Worm (Caenorhabditis elegans): ENCODE results near the gene C42D4.3.

The C42D4.3 gene

DNA sequence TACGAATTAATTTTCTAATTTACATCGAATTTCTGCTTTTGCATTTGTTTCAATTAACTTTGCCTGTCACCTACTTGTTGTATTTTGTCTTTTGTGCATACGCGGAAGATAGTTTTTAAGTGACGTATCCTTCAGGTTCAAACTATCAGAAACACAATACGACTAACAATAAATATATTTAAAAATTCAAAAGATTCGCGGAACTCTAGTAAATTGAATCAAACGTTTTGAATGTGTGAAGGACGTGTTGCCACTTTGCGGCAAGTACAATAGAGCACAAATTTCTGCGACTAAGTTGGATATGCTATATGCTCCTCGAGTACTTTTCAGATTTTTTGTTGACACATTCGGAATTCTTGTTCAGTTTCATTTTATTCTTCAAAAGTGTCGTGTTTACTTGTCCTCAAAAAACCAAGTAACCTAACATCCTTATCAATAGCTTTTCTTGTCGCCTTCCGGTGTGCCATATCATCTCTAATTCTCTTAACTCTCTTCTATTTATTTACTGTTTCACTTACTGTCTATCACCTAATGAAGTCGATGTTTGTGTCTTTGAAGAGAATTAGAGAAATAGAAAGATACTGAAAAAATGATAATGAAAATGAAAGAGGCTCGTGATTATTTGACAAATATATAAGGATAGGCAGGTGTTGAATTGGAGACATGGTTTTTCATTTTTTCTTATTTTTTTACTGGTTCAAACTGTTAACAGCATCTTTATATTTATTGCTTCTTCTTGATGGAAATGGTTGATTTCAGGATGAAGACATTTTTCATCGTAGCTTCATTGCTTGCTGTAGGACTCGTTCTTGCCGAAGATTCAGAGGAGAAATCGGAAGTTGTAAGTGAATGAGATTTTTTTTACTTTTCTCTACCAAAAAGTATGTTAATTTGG, 9.7 kb downstream of the C42D4.3 start, which contains the start of gene srlf-7:
Gene srlf-7 (plus strand): TSS at position 760 of the 895 bp plus-strand sequence.
- TF ChIP-seq hlh-13 (GFP tag; optimal IDR thresholded peaks at IDR 0.05): no peak
- peak; percentile 27 for TF ChIP-seq pqm-1 (tag; optimal IDR thresholded peaks at IDR 0.05)
- TF ChIP-seq elt-2 (tag; optimal IDR thresholded peaks at IDR 0.05): peak; percentile 88
- peak; percentile 44 for TF ChIP-seq unc-42 (tag; optimal IDR thresholded peaks at IDR 0.05)

ce11 chrIV:7190409-7190808, 11.4 kb downstream of the C42D4.3 start:
- no peak for TF ChIP-seq ama-1 (optimal IDR thresholded peaks at IDR 0.05)
- TF ChIP-seq lin-11 (tag; optimal IDR thresholded peaks at IDR 0.05): no peak
- TF ChIP-seq elt-2 (tag; optimal IDR thresholded peaks at IDR 0.05): peak; percentile 49
- no peak for TF ChIP-seq syd-9 (tag; optimal IDR thresholded peaks at IDR 0.05)

ce11 chrIV:7191745-7192144, 12.7 kb downstream of the C42D4.3 start, which contains the start of gene R13A1.5:
Gene R13A1.5, minus strand, starts transcription at chrIV:7191845.
- no peak for TF ChIP-seq ceh-31 (tag; optimal IDR thresholded peaks at IDR 0.05)
- no peak for TF ChIP-seq elt-4 (tag; optimal IDR thresholded peaks at IDR 0.05)

DNA sequence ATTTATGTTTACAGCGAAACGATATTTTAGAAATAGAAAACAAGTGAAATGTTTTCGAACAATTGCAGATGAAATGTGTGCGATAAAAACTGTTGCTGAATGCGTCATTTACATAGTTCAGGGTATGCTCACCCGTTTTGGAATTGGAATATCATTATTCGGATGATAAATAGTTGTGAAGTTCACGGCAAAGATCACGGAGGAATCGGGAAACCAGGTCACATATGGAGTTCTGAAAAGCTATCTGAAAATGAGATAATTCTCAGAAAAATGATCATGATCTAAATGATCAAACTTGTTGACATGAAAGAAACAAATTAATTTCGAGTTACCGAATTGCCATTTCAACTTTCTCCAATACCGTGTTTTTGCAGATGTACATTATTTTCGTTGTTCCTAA, 16.7 kb downstream of the C42D4.3 start, which contains the start of gene best-16:
Gene best-16 (minus strand): TSS at position 101 of the 400 bp plus-strand sequence.
- no peak for TF ChIP-seq pros-1 (tag; optimal IDR thresholded peaks at IDR 0.05)
- TF ChIP-seq unc-42 (tag; optimal IDR thresholded peaks at IDR 0.05): no peak
- TF ChIP-seq ceh-34 (tag; optimal IDR thresholded peaks at IDR 0.05): no peak
- no peak for TF ChIP-seq ceh-9 (tag; optimal IDR thresholded peaks at IDR 0.05)
- no peak for TF ChIP-seq unc-86 (tag; optimal IDR thresholded peaks at IDR 0.05)
- no peak for TF ChIP-seq pax-1 (tag; optimal IDR thresholded peaks at IDR 0.05)
- TF ChIP-seq tbx-2 (tag; optimal IDR thresholded peaks at IDR 0.05): no peak
- TF ChIP-seq K02D7.2 (tag; optimal IDR thresholded peaks at IDR 0.05): no peak
- TF ChIP-seq pag-3 (tag; optimal IDR thresholded peaks at IDR 0.05; ENCODE audit: borderline replicate concordance): no peak
- no peak for TF ChIP-seq hlh-15 (tag; optimal IDR thresholded peaks at IDR 0.05)
- no peak for TF ChIP-seq zip-5 (tag; optimal IDR thresholded peaks at IDR 0.05)
- TF ChIP-seq ama-1 (optimal IDR thresholded peaks at IDR 0.05): no peak
- no peak for TF ChIP-seq nhr-11 (tag; optimal IDR thresholded peaks at IDR 0.05)
- TF ChIP-seq K09A11.1 (tag; optimal IDR thresholded peaks at IDR 0.05; ENCODE audit: insufficient read depth): no peak
- TF ChIP-seq ets-4 (tag; optimal IDR thresholded peaks at IDR 0.05): no peak
- no peak for TF ChIP-seq fkh-6 (tag; optimal IDR thresholded peaks at IDR 0.05)
- TF ChIP-seq ref-2 (tag; optimal IDR thresholded peaks at IDR 0.05): no peak
- no peak for TF ChIP-seq unc-55 (GFP tag; optimal IDR thresholded peaks at IDR 0.05)
- TF ChIP-seq unc-3 (GFP tag; conservative IDR thresholded peaks at IDR 0.05): no peak
- no peak for TF ChIP-seq unc-3 (tag; optimal IDR thresholded peaks at IDR 0.05)

DNA sequence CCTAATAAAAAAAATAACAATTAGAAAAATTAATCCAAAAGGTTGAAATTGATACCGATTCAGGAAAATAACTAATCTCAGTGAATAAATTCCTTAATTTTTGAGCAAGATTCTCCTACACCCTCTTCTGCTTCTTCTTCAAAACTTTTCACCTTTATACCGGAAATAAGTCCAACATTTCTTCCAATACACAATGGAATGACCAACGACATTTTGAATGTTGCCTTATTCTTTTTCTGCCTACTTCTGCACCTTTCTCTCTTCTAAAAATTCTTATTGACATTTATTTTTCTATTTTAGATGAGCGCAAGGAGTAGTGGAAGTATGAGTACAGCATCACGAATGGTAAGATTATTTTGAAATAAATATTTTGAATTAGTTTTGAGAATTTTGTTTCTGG, 17.8 kb downstream of the C42D4.3 start, which contains the start of gene unc-8:
Gene unc-8 (plus strand): TSS at position 301 of the 400 bp plus-strand sequence.
- TF ChIP-seq lin-11 (tag; optimal IDR thresholded peaks at IDR 0.05) (no peak), mec-3 (tag; optimal IDR thresholded peaks at IDR 0.05; ENCODE audit: borderline replicate concordance) (no peak), dmd-4 (tag; optimal IDR thresholded peaks at IDR 0.05; ENCODE audit: borderline replicate concordance) (no peak), ceh-30 (tag; optimal IDR thresholded peaks at IDR 0.05) (no peak), rnt-1 (tag; optimal IDR thresholded peaks at IDR 0.05) (no peak), ceh-18 (tag; optimal IDR thresholded peaks at IDR 0.05) (no peak), unc-55 (GFP tag; optimal IDR thresholded peaks at IDR 0.05) (no peak), sox-2 (GFP tag; IDR thresholded peaks at IDR 0.05) (no peak), C38D4.7 (GFP tag; optimal IDR thresholded peaks at IDR 0.05) (no peak), zip-5 (tag; optimal IDR thresholded peaks at IDR 0.05) (no peak)
